Fruit fly (Drosophila melanogaster) whole organism, embryonic: ENCODE results near the gene acj6.

Source experiments
- Atf3 ChIP-seq: fragments of 200-800 bp; sonication (Bioruptor generic); optimal IDR thresholded peaks from 3 replicates; lab custom pipeline; 2016; ENCODE audit warnings: missing biosample characterization, missing genetic modification characterization
- Bdp1 ChIP-seq: fragments of 200-800 bp; sonication (Bioruptor generic); optimal IDR thresholded peaks from 3 replicates; lab custom pipeline; 2016; ENCODE audit warnings: missing biosample characterization, missing genetic modification characterization
- Blimp-1 ChIP-seq: fragments of 200-800 bp; sonication (Bioruptor generic); optimal IDR thresholded peaks from 3 replicates; lab custom pipeline; 2018; ENCODE audit warnings: missing biosample characterization, missing genetic modification characterization, mild to moderate bottlenecking, moderate library complexity, missing genetic modification reagents
- CG10267 ChIP-seq: fragments of 200-800 bp; sonication (Bioruptor generic); optimal IDR thresholded peaks from 2 replicates; lab custom pipeline; 2018; ENCODE audit warnings: missing biosample characterization, mild to moderate bottlenecking, missing genetic modification characterization, moderate library complexity
- CG10462 ChIP-seq: fragments of 200-800 bp; sonication (Bioruptor generic); optimal IDR thresholded peaks from 2 replicates; lab custom pipeline; 2016; ENCODE audit warnings: missing biosample characterization, missing genetic modification characterization
- CG13775 ChIP-seq: fragments of 200-800 bp; sonication (Bioruptor generic); optimal IDR thresholded peaks from 3 replicates; lab custom pipeline; 2017; ENCODE audit warnings: missing biosample characterization, mild to moderate bottlenecking, missing genetic modification characterization
- CG1602 ChIP-seq: fragments of 200-800 bp; sonication (Bioruptor generic); optimal IDR thresholded peaks from 3 replicates; lab custom pipeline; 2016; ENCODE audit warnings: missing biosample characterization, missing genetic modification characterization
- CG17568 ChIP-seq: fragments of 200-800 bp; sonication (Bioruptor generic); optimal IDR thresholded peaks from 2 replicates; lab custom pipeline; 2018; ENCODE audit warnings: missing biosample characterization, mild to moderate bottlenecking, missing genetic modification characterization, moderate library complexity
- CG1832 ChIP-seq: fragments of 200-800 bp; sonication (Bioruptor generic); optimal IDR thresholded peaks from 2 replicates; lab custom pipeline; 2017; ENCODE audit warnings: missing biosample characterization, mild to moderate bottlenecking, missing genetic modification characterization, inconsistent platforms
- CG30431 ChIP-seq: fragments of 200-800 bp; sonication (Bioruptor generic); optimal IDR thresholded peaks from 2 replicates; lab custom pipeline; 2017; ENCODE audit warnings: missing biosample characterization, missing genetic modification characterization
- CG32532 ChIP-seq: fragments of 200-800 bp; sonication (Bioruptor generic); IDR thresholded peaks from 2 replicates; pipeline ENCODE4 v1.3.6; 2022; ENCODE audit warnings: missing biosample characterization, missing genetic modification characterization
- CG3281 ChIP-seq: fragments of 200-800 bp; sonication (Bioruptor generic); optimal IDR thresholded peaks from 3 replicates; lab custom pipeline; 2017; ENCODE audit warnings: missing biosample characterization, mild to moderate bottlenecking, missing genetic modification characterization
- CG4360 ChIP-seq: fragments of 200-800 bp; sonication (Bioruptor generic); IDR thresholded peaks from 2 replicates; pipeline ENCODE4 v1.3.6; 2022; ENCODE audit warnings: missing biosample characterization, missing genetic modification characterization
- CG4404 ChIP-seq: fragments of 200-800 bp; sonication (Bioruptor generic); IDR thresholded peaks from 2 replicates; pipeline ENCODE4 v1.3.6; 2022; ENCODE audit warnings: missing biosample characterization, missing genetic modification characterization
- CG6689 ChIP-seq: fragments of 200-800 bp; sonication (Bioruptor generic); IDR thresholded peaks from 2 replicates; pipeline ENCODE4 v1.3.6; 2022; ENCODE audit warnings: missing biosample characterization, missing genetic modification characterization
- CG7271 ChIP-seq: fragments of 200-800 bp; sonication (Bioruptor generic); optimal IDR thresholded peaks from 2 replicates; lab custom pipeline; 2018; ENCODE audit warnings: missing biosample characterization, mild to moderate bottlenecking, missing genetic modification characterization, moderate library complexity
- CG7357 ChIP-seq: fragments of 200-800 bp; sonication (Bioruptor generic); IDR thresholded peaks from 3 replicates; pipeline ENCODE4 v1.3.6; 2022; ENCODE audit warnings: missing biosample characterization, missing genetic modification characterization
- D19B ChIP-seq: fragments of 200-800 bp; sonication (Bioruptor generic); optimal IDR thresholded peaks from 2 replicates; lab custom pipeline; 2017; ENCODE audit warnings: missing biosample characterization, mild to moderate bottlenecking, missing genetic modification characterization
- Dad ChIP-seq: fragments of 200-800 bp; sonication (Bioruptor generic); optimal IDR thresholded peaks from 3 replicates; lab custom pipeline; 2016; ENCODE audit warnings: missing biosample characterization, missing genetic modification characterization
- Dfd ChIP-seq, 2 experiments: fragments of >200 bp; optimal IDR thresholded peaks; 2 replicates each; lab custom pipeline; 2017; ENCODE audit warnings: missing biosample characterization in 2 of 2, missing genetic modification characterization in 2 of 2
- Fer1 ChIP-seq: fragments of 200-800 bp; sonication (Bioruptor generic); optimal IDR thresholded peaks from 2 replicates; lab custom pipeline; 2017; ENCODE audit warnings: missing biosample characterization, mild to moderate bottlenecking, missing genetic modification characterization
- Hmr ChIP-seq: fragments of 200-800 bp; sonication (Bioruptor generic); optimal IDR thresholded peaks from 3 replicates; lab custom pipeline; 2017; ENCODE audit warnings: mild to moderate bottlenecking, missing biosample characterization, missing genetic modification reagents, missing genetic modification characterization
- Hsf ChIP-seq: fragments of 200-800 bp; sonication (Bioruptor generic); optimal IDR thresholded peaks from 3 replicates; lab custom pipeline; 2016; ENCODE audit warnings: missing biosample characterization, missing genetic modification characterization
- MTF-1 ChIP-seq: fragments of 200-800 bp; sonication (Bioruptor generic); optimal IDR thresholded peaks from 2 replicates; lab custom pipeline; 2018; ENCODE audit warnings: missing biosample characterization, mild to moderate bottlenecking, missing genetic modification characterization, borderline replicate concordance
- Med ChIP-seq: fragments of 200-800 bp; sonication (Bioruptor generic); peaks from one replicate; lab custom pipeline; 2016; ENCODE audit warnings: missing biosample characterization, missing genetic modification characterization, mild to moderate bottlenecking, inconsistent platforms, moderate library complexity
- NC2β ChIP-seq: fragments of 200-800 bp; sonication (Bioruptor generic); optimal IDR thresholded peaks from 2 replicates; lab custom pipeline; 2016; ENCODE audit warnings: missing biosample characterization, missing genetic modification characterization
- Neu2 ChIP-seq: fragments of 200-800 bp; sonication (Bioruptor generic); optimal IDR thresholded peaks from 3 replicates; lab custom pipeline; 2016; ENCODE audit warnings: missing biosample characterization, missing genetic modification characterization, borderline replicate concordance
- Vsx1 ChIP-seq: fragments of 200-800 bp; sonication (Bioruptor generic); optimal IDR thresholded peaks from 2 replicates; lab custom pipeline; 2017; ENCODE audit warnings: missing biosample characterization, mild to moderate bottlenecking, missing genetic modification characterization, missing genetic modification reagents
- ac ChIP-seq: fragments of 200-800 bp; sonication (Bioruptor generic); optimal IDR thresholded peaks from 3 replicates; lab custom pipeline; 2017; ENCODE audit warnings: missing biosample characterization, mild to moderate bottlenecking, missing genetic modification characterization
- cas ChIP-seq: fragments of 200-800 bp; sonication (Bioruptor generic); IDR thresholded peaks from 2 replicates; pipeline ENCODE4 v1.3.6; 2022; ENCODE audit warnings: missing biosample characterization, missing genetic modification characterization
- crp ChIP-seq, 2 experiments: fragments of 200-800 bp; sonication (Bioruptor generic); optimal IDR thresholded peaks; 2 replicates in 1 of 2; 3 replicates in 1 of 2; lab custom pipeline; 2017; ENCODE audit warnings: missing biosample characterization in 2 of 2, missing genetic modification characterization in 2 of 2, mild to moderate bottlenecking in 1 of 2, moderate library complexity in 1 of 2
- dpn ChIP-seq, 2 experiments: fragments of 200-800 bp; sonication (Bioruptor generic); optimal IDR thresholded peaks; 3 replicates each; lab custom pipeline; 2016; ENCODE audit warnings: missing biosample characterization in 2 of 2, missing genetic modification characterization in 2 of 2
- en ChIP-seq: fragments of 200-800 bp; sonication (Bioruptor generic); optimal IDR thresholded peaks from 2 replicates; lab custom pipeline; 2016; ENCODE audit warnings: missing biosample characterization, missing genetic modification characterization
- eve ChIP-seq, 2 experiments: fragments of >200 bp; optimal IDR thresholded peaks; 2 replicates each; lab custom pipeline; 2017; ENCODE audit warnings: missing biosample characterization in 2 of 2, missing genetic modification characterization in 2 of 2
- gce ChIP-seq: fragments of 200-800 bp; sonication (Bioruptor generic); IDR thresholded peaks from 3 replicates; pipeline ENCODE4 v1.3.6; 2022; ENCODE audit warnings: missing biosample characterization, missing genetic modification characterization
- hkb ChIP-seq, 2 experiments: fragments of 200-800 bp in 1 of 2; fragments of >200 bp in 1 of 2; sonication (Bioruptor generic) in 1 of 2; IDR thresholded peaks in 1 of 2; optimal IDR thresholded peaks in 1 of 2; 2 replicates each; pipeline versions ENCODE4 v1.3.6 to Lab custom; 2017 to 2022; ENCODE audit warnings: missing biosample characterization in 1 of 2, missing genetic modification characterization in 1 of 2
- jigr1 ChIP-seq: fragments of 200-800 bp; sonication (Bioruptor generic); IDR thresholded peaks from 3 replicates; pipeline ENCODE4 v1.3.6; 2022; ENCODE audit warnings: missing biosample characterization, missing genetic modification characterization
- klu ChIP-seq: fragments of 200-800 bp; sonication (Bioruptor generic); IDR thresholded peaks from 2 replicates; pipeline ENCODE4 v1.3.6; 2022; ENCODE audit warnings: missing biosample characterization, missing genetic modification characterization
- lilli ChIP-seq: fragments of 200-800 bp; sonication (Bioruptor generic); optimal IDR thresholded peaks from 3 replicates; lab custom pipeline; 2016; ENCODE audit warnings: missing biosample characterization, missing genetic modification characterization
- maf-S ChIP-seq: fragments of 200-800 bp; sonication (Bioruptor generic); optimal IDR thresholded peaks from 2 replicates; lab custom pipeline; 2016; ENCODE audit warnings: missing biosample characterization, missing genetic modification characterization
- onecut ChIP-seq: fragments of 200-800 bp; sonication (Bioruptor generic); IDR thresholded peaks from 2 replicates; pipeline ENCODE4 v1.3.6; 2022; ENCODE audit warnings: missing biosample characterization, missing genetic modification characterization
- org-1 ChIP-seq: fragments of 200-800 bp; sonication (Bioruptor generic); optimal IDR thresholded peaks from 2 replicates; lab custom pipeline; 2017; ENCODE audit warnings: missing biosample characterization, missing genetic modification characterization
- phol ChIP-seq: fragments of 200-800 bp; sonication (Bioruptor generic); optimal IDR thresholded peaks from 3 replicates; lab custom pipeline; 2018; ENCODE audit warnings: missing biosample characterization, mild to moderate bottlenecking, missing genetic modification characterization, moderate library complexity
- prd ChIP-seq, 3 experiments: fragments of >200 bp in 2 of 3; fragments of 200-800 bp in 1 of 3; sonication (Bioruptor generic) in 1 of 3; optimal IDR thresholded peaks in 2 of 3; IDR thresholded peaks in 1 of 3; 2 replicates in 2 of 3; 3 replicates in 1 of 3; pipeline versions ENCODE4 v1.3.6 to Lab custom; 2017 to 2022; ENCODE audit warnings: missing biosample characterization in 1 of 3, missing genetic modification characterization in 1 of 3
- sr ChIP-seq: fragments of 200-800 bp; sonication (Bioruptor generic); IDR thresholded peaks from 3 replicates; pipeline ENCODE4 v1.3.6; 2022; ENCODE audit warnings: missing biosample characterization, missing genetic modification characterization
- stc ChIP-seq: fragments of 200-800 bp; sonication (Bioruptor generic); IDR thresholded peaks from 2 replicates; pipeline ENCODE4 v1.3.6; 2022; ENCODE audit warnings: missing biosample characterization, missing genetic modification characterization
- trem ChIP-seq: fragments of 200-800 bp; optimal IDR thresholded peaks from 3 replicates; lab custom pipeline; 2019; ENCODE audit warnings: missing biosample characterization, mild to moderate bottlenecking, missing genetic modification characterization, moderate library complexity
- unpg ChIP-seq: fragments of 200-800 bp; sonication (Bioruptor generic); optimal IDR thresholded peaks from 3 replicates; lab custom pipeline; 2018; ENCODE audit warnings: missing biosample characterization, mild to moderate bottlenecking, missing genetic modification characterization, moderate library complexity
- wek ChIP-seq: fragments of 200-800 bp; sonication (Bioruptor generic); optimal IDR thresholded peaks from 3 replicates; lab custom pipeline; 2018; ENCODE audit warnings: missing biosample characterization, mild to moderate bottlenecking, missing genetic modification characterization, moderate library complexity

acj6 gene

dm6 chrX:15323302-15323880, 55.5 kb downstream of the acj6 start (continued):
- TF ChIP-seq trem (peak; percentile 24), CG32532 (peak; percentile 96), CG1602 (GFP tag; lab: Kevin White, UChicago) (peak; percentile 65), Atf3 (GFP tag; lab: Kevin White, UChicago) (peak; percentile 79), D19B (GFP tag; lab: Kevin White, UChicago) (peak; percentile 32), CG10267 (peak; percentile 42), crp (GFP tag; optimal IDR thresholded peaks at IDR 0.05; lab: Kevin White, UChicago) (peak; percentile 36 to 95), stc (peak; percentile 71), CG6689 (peak; percentile 81), onecut (GFP tag; lab: Robert Waterston, UW) (peak; percentile 87), CG4360 (GFP tag; lab: Robert Waterston, UW) (peak; percentile 59), unpg (GFP tag; lab: Kevin White, UChicago) (peak; percentile 67), CG7271 (tag; lab: Kevin White, UChicago) (no peak), CG13775 (GFP tag; lab: Kevin White, UChicago) (peak; percentile 64), CG3281 (GFP tag; lab: Kevin White, UChicago) (peak; percentile 72), lilli (GFP tag; lab: Kevin White, UChicago) (peak; percentile 91), prd (optimal IDR thresholded peaks at IDR 0.05; lab: Kevin White, UChicago) (no peak), prd (GFP tag; IDR thresholded peaks at IDR 0.05; lab: Robert Waterston, UW) (peak; percentile 90), klu (peak; percentile 72), wek (GFP tag; lab: Kevin White, UChicago) (peak; percentile 68), CG17568 (no peak), jigr1 (GFP tag; lab: Robert Waterston, UW) (0 out of 3 replicates have a peak, but pooled peaks have one; percentile 42), Hmr (peak; percentile 92), CG7357 (GFP tag; lab: Robert Waterston, UW) (peak; percentile 66), CG4404 (GFP tag; lab: Robert Waterston, UW) (peak; percentile 64), Vsx1 (peak; percentile 59), gce (GFP tag; lab: Robert Waterston, UW) (peak; percentile 98), Dfd (GFP tag; optimal IDR thresholded peaks at IDR 0.05; lab: Kevin White, UChicago) (no peak), Hsf (GFP tag; lab: Kevin White, UChicago) (peak; percentile 85), maf-S (GFP tag; lab: Kevin White, UChicago) (peak; percentile 75), Fer1 (GFP tag; lab: Kevin White, UChicago) (peak; percentile 90), eve (GFP tag; optimal IDR thresholded peaks at IDR 0.05; lab: Kevin White, UChicago) (no peak), en (GFP tag; lab: Kevin White, UChicago) (peak; percentile 59), sr (GFP tag; lab: Robert Waterston, UW) (peak; percentile 86; the same call in 2 of the 3 replicates), MTF-1 (GFP tag; lab: Kevin White, UChicago) (peak; percentile 87), cas (GFP tag; lab: Robert Waterston, UW) (peak; percentile 82), CG10462 (GFP tag; lab: Kevin White, UChicago) (peak; percentile 54)
- TF ChIP-seq, all 482 proteins: peak for 423

- no peak for TF ChIP-seq Bdp1 (GFP tag; lab: Kevin White, UChicago)
- no peak for TF ChIP-seq ac (GFP tag; lab: Kevin White, UChicago)
- peak; percentile 49 for TF ChIP-seq Med
- peak; percentile 52 for TF ChIP-seq CG1832
- no peak for TF ChIP-seq CG30431
- no peak for TF ChIP-seq hkb (optimal IDR thresholded peaks at IDR 0.05; lab: Kevin White, UChicago)
- TF ChIP-seq hkb (GFP tag; IDR thresholded peaks at IDR 0.05; lab: Robert Waterston, UW), result 0 out of 2 replicates have a peak, but pooled peaks have one; percentile 0
- peak; percentile 3 for TF ChIP-seq phol
- peak; percentile 80 for TF ChIP-seq Neu2 (GFP tag; lab: Kevin White, UChicago)
- TF ChIP-seq Dad (GFP tag; lab: Kevin White, UChicago), result no peak
- no peak for TF ChIP-seq NC2β
- no peak for TF ChIP-seq org-1 (GFP tag; lab: Kevin White, UChicago)
- no peak for TF ChIP-seq dpn (GFP tag; optimal IDR thresholded peaks at IDR 0.05; lab: Kevin White, UChicago)
- peak; percentile 49 for TF ChIP-seq Blimp-1 (GFP tag; lab: Kevin White, UChicago)
Measured at dm6 chrX:15320973-15321372, 57.9 kb downstream of the acj6 start.
